Worm (Caenorhabditis elegans) whole organism, L4 larva: ENCODE data around the gene Y22D7AR.3.
"Not testable (repeated sequence)": the region's sequence is repeated elsewhere in the genome, so short reads cannot be mapped to it uniquely, and the experiment has no call there.

ENCODE experiments used
- Y48G9A.11 ChIP-seq: fragments of 200-800 bp; sonication (Bioruptor generic); IDR thresholded peaks from 2 replicates; pipeline ENCODE4 v1.3.6; 2022; ENCODE audit warnings: missing genetic modification reagents, missing genetic modification characterization, missing compliant biosample characterization
- egl-27 ChIP-seq: sonication (generic microtip); optimal IDR thresholded peaks from 3 replicates; lab custom pipeline; 2017; ENCODE audit warnings: missing biosample characterization, missing genetic modification reagents, missing genetic modification characterization
- lin-38 ChIP-seq: fragments of 200-800 bp; sonication (Bioruptor generic); IDR thresholded peaks from 2 replicates; pipeline ENCODE4 v1.3.6; 2022; ENCODE audit warnings: missing genetic modification reagents, missing genetic modification characterization, missing compliant biosample characterization
- lin-39 ChIP-seq: fragments of 150-350 bp; optimal IDR thresholded peaks from 2 replicates; lab custom pipeline; 2014; ENCODE audit warnings: missing biosample characterization, missing genetic modification reagents, missing genetic modification characterization
- lir-3 ChIP-seq: sonication (generic microtip); optimal IDR thresholded peaks from 2 replicates; lab custom pipeline; 2016; ENCODE audit warnings: mild to moderate bottlenecking, missing genetic modification characterization, missing compliant biosample characterization
- nhr-6 ChIP-seq: fragments of 150-350 bp; optimal IDR thresholded peaks from 2 replicates; lab custom pipeline; 2014; ENCODE audit warnings: missing biosample characterization, missing genetic modification characterization
- unc-130 ChIP-seq: sonication (generic microtip); optimal IDR thresholded peaks from 2 replicates; lab custom pipeline; 2016; ENCODE audit warnings: missing genetic modification reagents, missing genetic modification characterization, missing compliant biosample characterization
- zip-2 ChIP-seq: fragments of 150-350 bp; optimal IDR thresholded peaks from 2 replicates; lab custom pipeline; 2014; ENCODE audit warnings: missing biosample characterization, missing genetic modification characterization

DNA sequence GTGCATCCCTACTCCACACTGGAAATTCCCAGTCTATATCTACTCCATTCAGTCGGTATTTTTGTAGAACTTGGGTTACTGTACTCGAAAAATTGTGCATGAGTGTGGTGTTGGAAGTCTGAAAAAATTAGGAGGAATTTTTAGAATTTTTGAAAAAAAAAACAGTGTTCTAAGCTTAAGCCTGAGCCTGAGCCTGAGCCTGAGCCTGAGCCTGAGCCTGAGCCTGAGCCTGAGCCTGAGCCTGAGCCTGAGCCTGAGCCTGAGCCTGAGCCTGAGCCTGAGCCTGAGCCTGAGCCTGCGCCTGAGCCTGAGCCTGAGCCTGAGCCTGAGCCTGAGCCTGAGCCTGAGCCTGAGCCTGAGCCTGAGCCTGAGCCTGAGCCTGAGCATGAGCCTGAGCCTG, 9.3 kb downstream of the Y22D7AR.3 start:
- TF ChIP-seq lin-38 (GFP tag; lab: Robert Waterston, UW); zip-2; lir-3 (tag; lab: Kevin White, UChicago); Y48G9A.11 (GFP tag; lab: Robert Waterston, UW); egl-27 (tag; lab: Kevin White, UChicago); nhr-6; unc-130 (GFP tag; lab: Kevin White, UChicago); lin-39 (tag; lab: Kevin White, UChicago): not testable (repeated sequence)
